Worm (Caenorhabditis elegans) whole organism, late embryonic: ENCODE results near the gene Y48A6B.9.

Experiments
- elt-2 ChIP-seq: sonication (generic microtip); optimal IDR thresholded peaks from 2 replicates; lab custom pipeline; 2016; ENCODE audit warnings: missing genetic modification reagents, missing genetic modification characterization, missing compliant biosample characterization
- nfya-1 ChIP-seq: sonication (generic microtip); optimal IDR thresholded peaks from 2 replicates; lab custom pipeline; 2017; ENCODE audit warnings: missing genetic modification characterization, mild to moderate bottlenecking, missing compliant biosample characterization, antibody characterized with exemption, moderate library complexity
- tbx-2 ChIP-seq: sonication (generic microtip); optimal IDR thresholded peaks from 2 replicates; lab custom pipeline; 2016; ENCODE audit warnings: missing genetic modification characterization, missing compliant biosample characterization

DNA sequence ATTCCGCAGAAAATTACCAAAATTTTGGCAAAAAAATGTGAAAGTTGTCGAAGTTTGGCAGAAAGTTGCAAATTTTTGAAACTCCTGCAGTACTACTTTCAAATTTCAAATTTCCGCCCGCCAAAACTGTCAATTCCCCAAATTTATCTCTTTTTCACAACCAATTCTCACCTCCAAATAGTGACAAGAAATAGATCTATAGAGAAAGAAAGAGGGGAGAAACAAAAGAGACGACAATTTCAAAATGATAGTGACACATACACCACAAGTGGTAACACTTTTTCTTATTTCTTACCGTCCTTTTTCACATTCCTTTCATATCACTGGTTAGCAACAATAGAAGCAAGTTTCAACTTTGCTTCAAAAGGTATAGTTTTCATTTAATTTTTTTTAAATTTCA is 51.0 kb downstream of the Y48A6B.9 start:
- TF ChIP-seq elt-2 (tag; lab: Kevin White, UChicago) (no peak), tbx-2 (tag; lab: Kevin White, UChicago) (no peak), nfya-1 (tag; lab: Kevin White, UChicago) (no peak)
